Worm (Caenorhabditis elegans) whole organism, mixed stage, embryonic: Measurements from ENCODE around the gene srz-62.
"Not testable (repeated sequence)": the region's sequence is repeated elsewhere in the genome, so short reads cannot be mapped to it uniquely, and the experiment has no call there.

Experiments
- elt-1 ChIP-seq: sonication (generic microtip); optimal IDR thresholded peaks from 2 replicates; lab custom pipeline; 2017; ENCODE audit warnings: missing genetic modification characterization, mild to moderate bottlenecking, missing compliant biosample characterization, antibody characterized with exemption, moderate library complexity, borderline replicate concordance; ENCODE audit not compliant: insufficient read depth
- nhr-237 ChIP-seq: fragments of 150-350 bp; optimal IDR thresholded peaks from 2 replicates; lab custom pipeline; 2014; ENCODE audit warnings: missing biosample characterization, missing genetic modification characterization
- snpc-4 ChIP-seq: fragments of 150-350 bp; optimal IDR thresholded peaks from 2 replicates; lab custom pipeline; 2014; ENCODE audit warnings: missing biosample characterization, missing genetic modification characterization
- unc-39 ChIP-seq: fragments of 150-350 bp; optimal IDR thresholded peaks from 2 replicates; lab custom pipeline; 2014; ENCODE audit warnings: missing biosample characterization, missing genetic modification characterization
- ztf-11 ChIP-seq: fragments of 150-350 bp; optimal IDR thresholded peaks from 2 replicates; lab custom pipeline; 2014; ENCODE audit warnings: missing biosample characterization, missing genetic modification characterization

DNA sequence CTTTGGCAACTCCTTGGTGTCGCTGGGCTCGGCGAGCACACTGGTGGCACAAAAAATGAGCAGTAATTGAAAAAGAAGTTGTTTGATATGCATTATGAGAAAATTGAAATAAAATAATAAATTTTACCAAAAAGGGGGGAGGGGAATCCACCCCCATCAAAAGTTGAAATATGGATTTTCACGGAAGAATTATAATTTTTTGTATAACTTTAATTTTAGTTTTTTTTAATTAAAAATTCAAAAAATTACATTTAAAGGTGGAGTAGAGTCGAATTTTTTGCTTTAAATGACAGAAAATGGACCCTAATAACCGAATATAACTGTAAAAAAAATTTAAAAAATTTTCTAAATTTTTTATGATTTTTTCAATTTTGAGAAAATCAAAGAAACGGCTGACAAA, 11.5 kb downstream of the srz-62 start, which contains the start of gene F56D6.18:
- not testable (repeated sequence) for TF ChIP-seq elt-1; ztf-11; nhr-237 (tag; lab: Kevin White, UChicago); unc-39; snpc-4 (tag; lab: Kevin White, UChicago)
